Fruit fly (Drosophila melanogaster): Measurements from ENCODE around the gene CG15337.

The CG15337 gene

DNA sequence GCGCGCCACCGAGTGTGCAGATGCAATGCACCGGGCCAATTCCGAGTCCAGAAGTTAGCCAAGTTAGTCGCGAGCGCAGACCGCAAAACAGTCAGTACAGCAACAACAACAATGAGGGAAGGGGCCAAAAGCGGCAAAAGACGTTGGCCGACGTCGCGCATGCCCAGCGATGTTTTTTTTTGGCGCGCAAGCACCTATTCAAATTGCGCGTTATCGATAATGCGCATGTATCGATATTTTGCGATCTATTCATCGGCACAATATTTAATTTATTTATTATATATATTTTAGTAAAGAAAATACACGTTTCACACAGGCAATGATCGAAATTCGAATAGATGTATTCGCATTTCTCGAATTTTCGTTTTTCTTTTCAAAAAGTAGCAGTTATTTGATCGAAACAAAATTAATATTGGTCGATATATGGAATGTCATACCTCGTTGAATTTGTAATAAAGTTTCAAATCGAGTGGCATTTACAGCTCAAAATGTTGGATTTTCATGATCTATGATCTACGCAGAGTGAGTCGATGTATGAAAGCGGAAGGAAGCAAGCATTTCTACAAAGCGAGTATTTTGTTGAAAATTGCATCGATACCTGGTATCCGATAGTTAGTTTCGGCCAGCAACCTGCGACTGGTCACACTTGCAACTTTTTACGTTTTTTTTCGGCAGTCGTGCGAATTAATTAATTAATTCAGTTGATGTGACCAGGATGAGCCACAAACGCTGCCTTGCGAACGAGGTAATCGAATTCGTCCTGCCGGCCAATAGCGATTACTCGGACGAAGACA, 30.5 kb upstream of the CG15337 start, which contains the start of gene CG2116:
Gene CG2116 (plus strand): TSS at position 609 of the 794 bp plus-strand sequence.
- TF ChIP-seq CG1620 (GFP tag; optimal IDR thresholded peaks at IDR 0.05) (peak; percentile 24), toe (GFP tag; optimal IDR thresholded peaks at IDR 0.05) (peak; percentile 8), Mnt (GFP tag; optimal IDR thresholded peaks at IDR 0.05) (peak; percentile 47), kay (GFP tag; ENCODE audit: borderline replicate concordance) (no peak), pad (GFP tag; optimal IDR thresholded peaks at IDR 0.05) (peak; percentile 25), CG7101 (tag; optimal IDR thresholded peaks at IDR 0.05) (peak; percentile 7), Crg-1 (GFP tag; optimal IDR thresholded peaks at IDR 0.05) (no peak), bab1 (GFP tag; optimal IDR thresholded peaks at IDR 0.05) (peak; percentile 14)

DNA sequence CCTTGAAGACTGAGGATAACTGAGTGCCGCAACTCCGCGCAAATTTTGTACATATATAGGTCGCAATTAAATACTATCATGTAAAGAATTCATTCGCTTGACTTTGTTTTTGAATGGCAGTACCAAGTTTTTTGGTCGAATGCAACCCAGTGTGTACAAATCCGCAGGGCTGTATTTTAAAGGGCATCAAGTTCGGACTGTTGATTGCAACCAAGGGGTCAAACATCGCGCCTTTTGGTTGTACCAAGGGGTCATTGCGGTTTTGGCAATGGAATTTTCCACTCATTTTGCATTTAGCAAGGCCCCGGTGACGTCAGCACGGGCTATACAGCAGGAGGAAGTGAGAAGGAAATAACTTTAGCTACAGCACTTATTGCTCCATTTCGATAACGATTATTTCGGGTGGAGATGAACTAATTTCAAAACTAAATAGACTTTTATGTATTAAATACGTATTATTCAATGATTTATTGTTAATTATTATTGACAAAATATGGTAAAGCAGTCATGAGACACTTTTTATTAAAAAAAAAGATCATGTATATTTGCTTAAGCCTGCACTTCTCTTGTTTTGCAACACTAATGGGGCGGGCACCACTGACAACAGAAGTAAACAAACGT, 28.1 kb upstream of the CG15337 start, which contains the start of gene CG10958:
Gene CG10958 (plus strand): TSS at position 593 of the 621 bp plus-strand sequence.
- TF ChIP-seq CG33017 (tag; optimal IDR thresholded peaks at IDR 0.05): peak; percentile 45
- no peak for TF ChIP-seq Clk (GFP tag; optimal IDR thresholded peaks at IDR 0.05)
- TF ChIP-seq CG7045 (GFP tag; optimal IDR thresholded peaks at IDR 0.05): no peak
- no peak for TF ChIP-seq cnc (optimal IDR thresholded peaks at IDR 0.05)
- peak; percentile 82 for TF ChIP-seq CG7101 (tag; optimal IDR thresholded peaks at IDR 0.05)
- TF ChIP-seq cic (GFP tag; optimal IDR thresholded peaks at IDR 0.05): no peak
- peak; percentile 77 for TF ChIP-seq Mnt (GFP tag; optimal IDR thresholded peaks at IDR 0.05)
- peak; percentile 74 for TF ChIP-seq CG11617 (GFP tag; optimal IDR thresholded peaks at IDR 0.05)
- TF ChIP-seq kay (GFP tag; ENCODE audit: borderline replicate concordance): no peak
- TF ChIP-seq bab1 (GFP tag; optimal IDR thresholded peaks at IDR 0.05): peak; percentile 82
- TF ChIP-seq ovo (GFP tag; optimal IDR thresholded peaks at IDR 0.05): peak; percentile 42
- TF ChIP-seq pad (GFP tag; optimal IDR thresholded peaks at IDR 0.05): peak; percentile 50
- TF ChIP-seq CG14711 (tag; optimal IDR thresholded peaks at IDR 0.05): peak; percentile 80
- TF ChIP-seq toe (GFP tag; optimal IDR thresholded peaks at IDR 0.05): peak; percentile 18
- no peak for TF ChIP-seq CG5204 (GFP tag; optimal IDR thresholded peaks at IDR 0.05)
- TF ChIP-seq CG12768 (GFP tag; optimal IDR thresholded peaks at IDR 0.05): peak; percentile 40
- no peak for TF ChIP-seq Hr96 (GFP tag; optimal IDR thresholded peaks at IDR 0.05)
- TF ChIP-seq CG1620 (GFP tag; optimal IDR thresholded peaks at IDR 0.05): peak; percentile 59
- TF ChIP-seq Crg-1 (GFP tag; optimal IDR thresholded peaks at IDR 0.05): peak; percentile 62
- peak; percentile 83 for TF ChIP-seq tj (GFP tag; optimal IDR thresholded peaks at IDR 0.05)

DNA sequence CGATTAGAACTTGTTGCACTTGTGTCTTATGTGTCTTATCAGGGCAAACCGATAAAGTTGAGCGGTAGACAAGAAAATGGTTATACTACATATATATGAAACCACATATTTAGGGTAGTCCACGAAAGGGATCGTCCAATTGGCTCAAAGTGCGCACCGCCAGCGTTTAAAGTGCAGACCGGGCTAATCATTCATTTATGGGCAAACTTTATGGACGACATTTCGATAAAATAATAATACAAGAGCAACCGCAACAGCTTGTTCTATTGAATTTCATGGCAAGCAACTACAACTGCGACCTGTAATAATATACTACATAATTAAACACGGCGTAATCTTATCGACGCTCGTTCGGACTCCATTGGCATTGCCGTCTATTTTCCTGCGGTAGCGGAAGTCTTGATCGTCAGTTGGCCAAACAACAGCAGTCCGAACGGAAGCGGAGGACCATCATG, 24.4 kb upstream of the CG15337 start, which contains the start of the genes cyr and CG2120:
Gene cyr (minus strand): TSS at position 294 of the 455 bp plus-strand sequence.
Gene CG2120 (plus strand): TSS at position 405 of the 455 bp plus-strand sequence.
- TF ChIP-seq CG11617 (GFP tag; optimal IDR thresholded peaks at IDR 0.05) (no peak), pad (GFP tag; optimal IDR thresholded peaks at IDR 0.05) (no peak), CG14711 (tag; optimal IDR thresholded peaks at IDR 0.05) (no peak), Crg-1 (GFP tag; optimal IDR thresholded peaks at IDR 0.05) (no peak), CG33017 (tag; optimal IDR thresholded peaks at IDR 0.05) (no peak), Mnt (GFP tag; optimal IDR thresholded peaks at IDR 0.05) (no peak), CG5204 (GFP tag; optimal IDR thresholded peaks at IDR 0.05) (no peak), CG12768 (GFP tag; optimal IDR thresholded peaks at IDR 0.05) (no peak), CG7101 (tag; optimal IDR thresholded peaks at IDR 0.05) (no peak), tj (GFP tag; optimal IDR thresholded peaks at IDR 0.05) (no peak), cic (GFP tag; optimal IDR thresholded peaks at IDR 0.05) (no peak), kay (GFP tag; ENCODE audit: borderline replicate concordance) (no peak), Hr96 (GFP tag; optimal IDR thresholded peaks at IDR 0.05) (no peak), Clk (GFP tag; optimal IDR thresholded peaks at IDR 0.05) (no peak), ovo (GFP tag; optimal IDR thresholded peaks at IDR 0.05) (no peak), cnc (optimal IDR thresholded peaks at IDR 0.05) (no peak)

DNA sequence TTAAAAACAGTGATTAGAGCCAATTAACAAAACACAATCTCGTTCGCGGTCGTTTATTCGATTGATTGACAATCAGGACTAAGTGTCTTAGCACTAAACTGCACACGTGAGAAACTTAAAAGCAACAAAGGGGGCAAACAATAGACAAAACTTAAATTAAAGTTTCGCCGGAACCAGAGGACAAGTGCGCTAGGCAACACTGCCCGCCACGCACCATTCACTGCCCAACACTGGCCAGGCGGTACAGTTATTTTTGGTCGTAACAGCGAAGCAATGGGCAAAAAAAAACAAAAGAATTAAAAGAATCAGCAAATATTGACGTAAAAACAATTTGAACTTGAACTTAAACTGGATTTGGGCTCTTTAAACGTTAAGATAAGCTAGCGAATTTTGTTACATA, 22.6 kb upstream of the CG15337 start:
- no peak for TF ChIP-seq CG5204 (GFP tag; optimal IDR thresholded peaks at IDR 0.05)
- TF ChIP-seq cnc (optimal IDR thresholded peaks at IDR 0.05): no peak
- TF ChIP-seq CG12768 (GFP tag; optimal IDR thresholded peaks at IDR 0.05): no peak
- no peak for TF ChIP-seq cic (GFP tag; optimal IDR thresholded peaks at IDR 0.05)
- no peak for TF ChIP-seq tj (GFP tag; optimal IDR thresholded peaks at IDR 0.05)
- no peak for TF ChIP-seq CG7101 (tag; optimal IDR thresholded peaks at IDR 0.05)
- TF ChIP-seq CG11617 (GFP tag; optimal IDR thresholded peaks at IDR 0.05): no peak
- TF ChIP-seq toe (GFP tag; optimal IDR thresholded peaks at IDR 0.05): no peak
- TF ChIP-seq kay (GFP tag; ENCODE audit: borderline replicate concordance): no peak
- TF ChIP-seq pad (GFP tag; optimal IDR thresholded peaks at IDR 0.05): no peak

DNA sequence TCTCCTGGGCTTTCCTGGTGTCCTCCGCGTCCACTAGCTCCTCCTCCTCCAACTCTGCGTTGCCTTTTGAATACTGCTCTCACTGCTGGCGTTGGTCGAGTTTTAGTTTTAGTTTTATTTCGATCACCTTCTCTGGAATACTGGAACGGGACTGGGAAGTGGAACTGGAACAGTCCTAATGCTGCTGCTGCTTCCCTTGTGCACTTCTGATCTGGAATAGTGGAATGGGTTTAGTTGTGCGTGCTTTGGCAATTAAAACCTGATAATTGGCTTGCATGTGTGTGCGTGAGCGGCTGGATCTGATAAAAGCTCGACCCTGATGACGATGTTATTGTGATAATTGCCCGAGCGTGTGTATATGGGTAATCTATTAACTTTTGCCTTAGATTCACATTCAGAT, 19.1 kb upstream of the CG15337 start:
- TF ChIP-seq CG7045 (GFP tag; optimal IDR thresholded peaks at IDR 0.05) (no peak), toe (GFP tag; optimal IDR thresholded peaks at IDR 0.05) (no peak), cnc (optimal IDR thresholded peaks at IDR 0.05) (no peak), CG33017 (tag; optimal IDR thresholded peaks at IDR 0.05) (no peak), CG1620 (GFP tag; optimal IDR thresholded peaks at IDR 0.05) (no peak), CG11617 (GFP tag; optimal IDR thresholded peaks at IDR 0.05) (no peak), Clk (GFP tag; optimal IDR thresholded peaks at IDR 0.05) (no peak), CG12768 (GFP tag; optimal IDR thresholded peaks at IDR 0.05) (no peak), tj (GFP tag; optimal IDR thresholded peaks at IDR 0.05) (no peak), cic (GFP tag; optimal IDR thresholded peaks at IDR 0.05) (no peak), CG7101 (tag; optimal IDR thresholded peaks at IDR 0.05) (no peak), Hr96 (GFP tag; optimal IDR thresholded peaks at IDR 0.05) (no peak), kay (GFP tag; ENCODE audit: borderline replicate concordance) (no peak)
